Fruit fly (Drosophila melanogaster): Measurements from ENCODE around the gene obst-A.
A peak's percentile ranks its signal among the peaks of the same experiment; 100 is the strongest.
"Not testable (repeated sequence)": the region's sequence is repeated elsewhere in the genome, so short reads cannot be mapped to it uniquely, and the experiment has no call there.

The obst-A gene

DNA sequence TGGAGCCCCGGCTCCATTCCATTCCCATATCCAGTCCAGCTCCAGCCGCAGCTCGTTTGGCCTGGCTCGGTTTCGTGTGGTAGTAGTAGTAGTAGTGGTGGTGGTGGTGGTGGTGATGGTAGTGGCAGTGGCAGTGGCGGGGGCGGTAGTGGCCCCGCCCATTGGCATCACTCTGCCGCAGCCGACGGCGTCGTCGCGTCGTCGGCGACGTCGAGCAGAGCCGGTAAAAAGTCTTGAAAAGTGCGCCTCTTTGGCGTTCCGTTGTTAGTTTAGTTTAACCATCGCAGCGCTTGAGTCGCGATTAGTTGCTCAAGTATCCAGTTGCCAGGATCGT is at the start of gene obst-A:
TSS of gene obst-A (plus strand) at position 248 of the 334 bp plus-strand sequence.
- TF ChIP-seq CG9948 (tag; optimal IDR thresholded peaks at IDR 0.05) (no peak), Ets98B (GFP tag; IDR thresholded peaks at IDR 0.05) (peak; percentile 35; the same call in 1 of the 2 replicates), CG4496 (GFP tag; IDR thresholded peaks at IDR 0.05) (0 out of 3 replicates have a peak, but pooled peaks have one; percentile 53), EcR (GFP tag; optimal IDR thresholded peaks at IDR 0.05) (peak; percentile 60), CG10348 (GFP tag; IDR thresholded peaks at IDR 0.05) (no peak), CG32121 (GFP tag; IDR thresholded peaks at IDR 0.05) (peak; percentile 11; the same call in 1 of the 2 replicates)

DNA sequence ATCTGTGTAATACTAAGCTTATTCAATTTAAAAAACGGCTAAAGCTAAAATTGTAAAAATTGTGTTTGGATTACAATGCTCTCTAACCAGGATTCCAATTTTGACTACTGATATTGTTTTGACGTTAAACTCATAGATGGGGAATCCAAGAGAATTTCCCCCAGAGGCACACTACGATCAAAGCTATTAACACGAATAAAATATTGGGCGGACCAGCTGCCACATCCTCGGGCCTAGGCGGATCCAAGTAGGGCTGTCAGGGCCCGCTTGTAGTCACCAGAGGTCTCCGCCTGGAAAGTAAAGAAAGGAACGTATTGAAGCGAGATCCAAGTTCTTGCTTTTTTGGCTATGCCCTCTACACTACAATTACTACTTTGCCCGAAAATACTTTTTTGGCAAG is 45.5 kb upstream of the obst-A start, which contains the start of gene Sdic3:
TSS of gene Sdic3 (minus strand) at position 101 of the 400 bp plus-strand sequence.
- not testable (repeated sequence) for TF ChIP-seq CG4496 (GFP tag; IDR thresholded peaks at IDR 0.05); Pif1B (GFP tag; optimal IDR thresholded peaks at IDR 0.05); CG32121 (GFP tag; IDR thresholded peaks at IDR 0.05)

dm6 chrX:20201833-20202232 is 37.8 kb upstream of the obst-A start, which contains the start of gene SdicA:
Gene SdicA (minus strand): TSS chrX:20201933.
- TF ChIP-seq rn (GFP tag; IDR thresholded peaks at IDR 0.05); Snoo (tag; optimal IDR thresholded peaks at IDR 0.05); CG10348 (GFP tag; IDR thresholded peaks at IDR 0.05): not testable (repeated sequence)

- not testable (repeated sequence) for TF ChIP-seq CG15710 (tag; optimal IDR thresholded peaks at IDR 0.05); CG12605 (GFP tag; IDR thresholded peaks at IDR 0.05); CG14655 (GFP tag; optimal IDR thresholded peaks at IDR 0.05)
Measured at dm6 chrX:20209503-20209902, 30.2 kb upstream of the obst-A start, which contains the start of gene SdicB. Gene SdicB (minus strand): TSS chrX:20209603.

DNA sequence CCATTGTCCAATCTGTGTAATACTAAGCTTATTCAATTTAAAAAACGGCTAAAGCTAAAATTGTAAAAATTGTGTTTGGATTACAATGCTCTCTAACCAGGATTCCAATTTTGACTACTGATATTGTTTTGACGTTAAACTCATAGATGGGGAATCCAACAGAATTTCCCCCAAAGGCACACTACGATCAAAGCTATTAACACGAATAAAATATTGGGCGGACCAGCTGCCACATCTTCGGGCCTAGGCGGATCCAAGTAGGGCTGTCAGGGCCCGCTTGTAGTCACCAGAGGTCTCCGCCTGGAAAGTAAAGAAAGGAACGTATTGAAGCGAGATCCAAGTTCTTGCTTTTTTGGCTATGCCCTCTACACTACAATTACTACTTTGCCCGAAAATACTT is 22.5 kb upstream of the obst-A start, which contains the start of gene SdicC:
TSS of gene SdicC (minus strand) at position 101 of the 400 bp plus-strand sequence.
- TF ChIP-seq rn (GFP tag; IDR thresholded peaks at IDR 0.05); EcR (GFP tag; optimal IDR thresholded peaks at IDR 0.05); D1 (tag; optimal IDR thresholded peaks at IDR 0.05): not testable (repeated sequence)

dm6 chrX:20224920-20225319 is 14.7 kb upstream of the obst-A start, which contains the start of gene Sdic4:
Gene Sdic4 (minus strand): TSS chrX:20225020.
- TF ChIP-seq CG14655 (GFP tag; optimal IDR thresholded peaks at IDR 0.05); CG4496 (GFP tag; IDR thresholded peaks at IDR 0.05); Pif1B (GFP tag; optimal IDR thresholded peaks at IDR 0.05): not testable (repeated sequence)

DNA sequence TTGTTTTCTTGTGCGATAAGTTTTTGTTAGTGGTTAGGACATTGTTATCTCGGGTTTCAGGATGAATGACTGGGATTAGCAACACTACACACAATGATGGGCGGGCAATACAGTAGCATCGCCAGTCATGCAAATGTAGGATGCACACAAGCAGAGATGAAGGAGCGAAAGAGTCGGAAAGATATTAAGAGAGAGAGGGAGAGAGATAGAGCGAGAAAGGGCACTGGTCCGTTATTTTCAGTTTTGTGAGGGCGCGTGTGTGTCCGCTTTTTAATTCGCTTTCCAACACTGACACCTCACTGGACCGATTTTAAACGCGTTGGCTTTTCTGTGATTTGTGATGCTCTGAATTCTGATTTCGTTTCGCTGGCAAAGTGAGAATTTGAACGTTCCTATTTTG is 8.0 kb upstream of the obst-A start:
- TF ChIP-seq EcR (GFP tag; optimal IDR thresholded peaks at IDR 0.05) (no peak), Ets98B (GFP tag; IDR thresholded peaks at IDR 0.05) (no peak), CG34367 (tag; optimal IDR thresholded peaks at IDR 0.05) (no peak), CG4496 (GFP tag; IDR thresholded peaks at IDR 0.05) (no peak), D1 (tag; optimal IDR thresholded peaks at IDR 0.05) (no peak), CG15710 (tag; optimal IDR thresholded peaks at IDR 0.05) (no peak), CG17806 (tag; optimal IDR thresholded peaks at IDR 0.05) (no peak), CG12605 (GFP tag; IDR thresholded peaks at IDR 0.05) (no peak), Pif1A (GFP tag; optimal IDR thresholded peaks at IDR 0.05) (no peak), CG13204 (GFP tag; optimal IDR thresholded peaks at IDR 0.05) (no peak), CG8301 (tag; optimal IDR thresholded peaks at IDR 0.05) (no peak), CG8159 (tag; optimal IDR thresholded peaks at IDR 0.05) (no peak), CG14655 (GFP tag; optimal IDR thresholded peaks at IDR 0.05) (no peak), CG9948 (tag; optimal IDR thresholded peaks at IDR 0.05) (no peak), rn (GFP tag; IDR thresholded peaks at IDR 0.05) (no peak), Snoo (tag; optimal IDR thresholded peaks at IDR 0.05) (no peak), fd96Ca (GFP tag; IDR thresholded peaks at IDR 0.05) (no peak), gl (tag; optimal IDR thresholded peaks at IDR 0.05) (no peak), CG32121 (GFP tag; IDR thresholded peaks at IDR 0.05) (no peak), Pif1B (GFP tag; optimal IDR thresholded peaks at IDR 0.05) (no peak)

DNA sequence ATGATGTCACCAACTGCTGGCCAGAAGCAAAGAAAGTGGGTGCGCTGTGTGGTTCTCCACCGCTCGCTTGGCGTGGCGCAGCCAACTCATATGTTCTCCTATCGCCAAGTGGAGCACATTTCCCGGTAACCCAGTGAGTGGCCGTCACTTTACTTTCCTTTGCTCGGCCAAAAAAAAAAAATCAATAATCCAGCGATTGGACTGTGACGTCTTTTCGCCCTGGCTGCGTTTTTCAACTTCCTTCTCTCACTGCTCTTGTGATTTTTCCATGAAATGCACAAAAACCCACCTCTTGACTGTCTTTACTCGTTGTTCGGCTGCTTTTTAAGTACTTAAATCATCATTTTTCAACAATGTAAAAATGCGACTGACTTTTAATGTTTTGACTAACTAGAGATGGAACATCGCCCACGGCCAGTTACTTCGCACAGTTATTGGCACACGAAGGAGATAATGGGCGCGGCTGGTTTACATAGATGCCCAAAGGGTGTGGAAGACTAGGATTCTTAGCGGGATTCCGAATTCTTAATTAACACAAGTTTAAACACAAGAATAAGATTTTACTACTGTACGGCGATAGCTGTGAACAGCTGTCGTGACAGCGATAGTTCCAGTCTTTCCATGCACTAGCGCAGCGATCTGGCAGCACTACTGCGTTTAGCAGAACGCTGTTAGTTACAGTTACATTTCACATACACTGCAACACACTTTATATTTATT is 3.7 kb upstream of the obst-A start, which contains the start of gene sw:
TSS of gene sw (minus strand) at position 589 of the 720 bp plus-strand sequence.
- TF ChIP-seq CG12605 (GFP tag; IDR thresholded peaks at IDR 0.05) (no peak), CG32121 (GFP tag; IDR thresholded peaks at IDR 0.05) (no peak), CG8159 (tag; optimal IDR thresholded peaks at IDR 0.05) (peak; percentile 51), CG9948 (tag; optimal IDR thresholded peaks at IDR 0.05) (peak; percentile 30), CG34367 (tag; optimal IDR thresholded peaks at IDR 0.05) (no peak), EcR (GFP tag; optimal IDR thresholded peaks at IDR 0.05) (no peak), fd96Ca (GFP tag; IDR thresholded peaks at IDR 0.05) (peak; percentile 70; the same call in 2 of the 3 replicates), Ets98B (GFP tag; IDR thresholded peaks at IDR 0.05) (peak; percentile 33; the same call in 1 of the 2 replicates), Pif1A (GFP tag; optimal IDR thresholded peaks at IDR 0.05) (peak; percentile 6), CG14655 (GFP tag; optimal IDR thresholded peaks at IDR 0.05) (no peak), CG10348 (GFP tag; IDR thresholded peaks at IDR 0.05) (no peak), CG8301 (tag; optimal IDR thresholded peaks at IDR 0.05) (peak; percentile 8), CG4496 (GFP tag; IDR thresholded peaks at IDR 0.05) (peak; percentile 68; the same call in 2 of the 3 replicates), CG17806 (tag; optimal IDR thresholded peaks at IDR 0.05) (peak; percentile 12), CG13204 (GFP tag; optimal IDR thresholded peaks at IDR 0.05) (no peak), CG15710 (tag; optimal IDR thresholded peaks at IDR 0.05) (peak; percentile 51), Pif1B (GFP tag; optimal IDR thresholded peaks at IDR 0.05) (no peak), rn (GFP tag; IDR thresholded peaks at IDR 0.05) (no peak), D1 (tag; optimal IDR thresholded peaks at IDR 0.05) (no peak), Snoo (tag; optimal IDR thresholded peaks at IDR 0.05) (peak; percentile 32), gl (tag; optimal IDR thresholded peaks at IDR 0.05) (no peak)
